Worm (Caenorhabditis elegans): ENCODE results near the gene dnj-18.

Gene dnj-18

ce11 chrIII:4697819-4698218, at the start of gene dnj-18:
Gene dnj-18, plus strand, starts transcription at chrIII:4698119.
- no peak for TF ChIP-seq unc-62 (GFP tag; optimal IDR thresholded peaks at IDR 0.05)

- TF ChIP-seq unc-62 (GFP tag; optimal IDR thresholded peaks at IDR 0.05) = no peak
These were observed 48.6 kb upstream of the dnj-18 start for ce11 chrIII:4649363-4649768.

ce11 chrIII:4649811-4650544, 47.9 kb upstream of the dnj-18 start, which contains the start of gene ppm-2:
Gene ppm-2, plus strand, starts transcription at chrIII:4650494.
- no peak for TF ChIP-seq unc-62 (GFP tag; optimal IDR thresholded peaks at IDR 0.05)

- TF ChIP-seq unc-62 (GFP tag; optimal IDR thresholded peaks at IDR 0.05) = no peak
These were observed 44.5 kb upstream of the dnj-18 start for ce11 chrIII:4653374-4653773.

- no peak for TF ChIP-seq unc-62 (GFP tag; optimal IDR thresholded peaks at IDR 0.05)
These were observed 44.0 kb upstream of the dnj-18 start for ce11 chrIII:4653912-4654311.

ce11 chrIII:4655402-4655801, 42.5 kb upstream of the dnj-18 start, which contains the start of gene T23F11.2:
Gene T23F11.2, minus strand, starts transcription at chrIII:4655502.
- no peak for TF ChIP-seq unc-62 (GFP tag; optimal IDR thresholded peaks at IDR 0.05)

ce11 chrIII:4656415-4656814, 41.5 kb upstream of the dnj-18 start:
- TF ChIP-seq unc-62 (GFP tag; optimal IDR thresholded peaks at IDR 0.05) = no peak

ce11 chrIII:4657386-4657785, 40.5 kb upstream of the dnj-18 start:
- TF ChIP-seq unc-62 (GFP tag; optimal IDR thresholded peaks at IDR 0.05) = no peak

- TF ChIP-seq unc-62 (GFP tag; optimal IDR thresholded peaks at IDR 0.05) = no peak
These were observed 39.5 kb upstream of the dnj-18 start, which contains the start of gene cdka-1 for ce11 chrIII:4658384-4658844. Gene cdka-1, plus strand, starts transcription at chrIII:4658794.

- no peak for TF ChIP-seq unc-62 (GFP tag; optimal IDR thresholded peaks at IDR 0.05)
These were observed 38.5 kb upstream of the dnj-18 start for ce11 chrIII:4659426-4659825.

ce11 chrIII:4665272-4665671, 32.6 kb upstream of the dnj-18 start, which contains the start of gene T23F11.4:
Gene T23F11.4, minus strand, starts transcription at chrIII:4665372.
- no peak for TF ChIP-seq unc-62 (GFP tag; optimal IDR thresholded peaks at IDR 0.05)

ce11 chrIII:4666753-4667400, 31.0 kb upstream of the dnj-18 start:
- no peak for TF ChIP-seq unc-62 (GFP tag; optimal IDR thresholded peaks at IDR 0.05)

ce11 chrIII:4668073-4668472, 29.8 kb upstream of the dnj-18 start:
- TF ChIP-seq unc-62 (GFP tag; optimal IDR thresholded peaks at IDR 0.05) = no peak

ce11 chrIII:4671491-4671890, 26.4 kb upstream of the dnj-18 start, which contains the start of gene T23F11.11:
Gene T23F11.11, minus strand, starts transcription at chrIII:4671591.
- no peak for TF ChIP-seq unc-62 (GFP tag; optimal IDR thresholded peaks at IDR 0.05)

ce11 chrIII:4671949-4672348, 26.0 kb upstream of the dnj-18 start, which contains the start of gene srg-13:
Gene srg-13, plus strand, starts transcription at chrIII:4672249.
- TF ChIP-seq unc-62 (GFP tag; optimal IDR thresholded peaks at IDR 0.05) = no peak

ce11 chrIII:4677466-4677865, 20.5 kb upstream of the dnj-18 start, which contains the start of gene srg-10:
Gene srg-10, plus strand, starts transcription at chrIII:4677766.
- no peak for TF ChIP-seq unc-62 (GFP tag; optimal IDR thresholded peaks at IDR 0.05)

Measured in whole organism, dauer.